Fruit fly (Drosophila melanogaster) whole organism, pupa: Measurements from ENCODE around the gene Ibf1.

ENCODE experiments used
- CG32121 ChIP-seq: fragments of 200-800 bp; sonication (Bioruptor generic); IDR thresholded peaks from 2 replicates; pipeline ENCODE4 v1.3.6; 2022; ENCODE audit warnings: missing biosample characterization, missing genetic modification characterization
- CG34367 ChIP-seq: fragments of 200-800 bp; sonication (Bioruptor generic); optimal IDR thresholded peaks from 2 replicates; lab custom pipeline; 2018; ENCODE audit warnings: missing biosample characterization, mild to moderate bottlenecking, missing genetic modification characterization
- EcR ChIP-seq: fragments of 200-800 bp; sonication (Bioruptor generic); optimal IDR thresholded peaks from 3 replicates; lab custom pipeline; 2019; ENCODE audit warnings: missing biosample characterization, missing genetic modification characterization, mild to moderate bottlenecking, moderate library complexity, missing genetic modification reagents
- fd96Ca ChIP-seq: fragments of 200-800 bp; sonication (Bioruptor generic); IDR thresholded peaks from 3 replicates; pipeline ENCODE4 v1.3.6; 2022; ENCODE audit warnings: missing biosample characterization, missing genetic modification characterization

dm6 chr3R:9236070-9236492 lies 22.7 kb upstream of the Ibf1 start:
- TF ChIP-seq fd96Ca: no peak
- no peak for TF ChIP-seq CG32121 (GFP tag; lab: Robert Waterston, UW)
- TF ChIP-seq EcR (GFP tag; lab: Kevin White, UChicago): no peak
- peak; percentile 3 for TF ChIP-seq CG34367 (tag; lab: Kevin White, UChicago)
